Worm (Caenorhabditis elegans): ENCODE measurements around the gene clhm-1.
"Not testable (repeated sequence)": the region's sequence is repeated elsewhere in the genome, so short reads cannot be mapped to it uniquely, and the experiment has no call there.

Gene clhm-1

DNA sequence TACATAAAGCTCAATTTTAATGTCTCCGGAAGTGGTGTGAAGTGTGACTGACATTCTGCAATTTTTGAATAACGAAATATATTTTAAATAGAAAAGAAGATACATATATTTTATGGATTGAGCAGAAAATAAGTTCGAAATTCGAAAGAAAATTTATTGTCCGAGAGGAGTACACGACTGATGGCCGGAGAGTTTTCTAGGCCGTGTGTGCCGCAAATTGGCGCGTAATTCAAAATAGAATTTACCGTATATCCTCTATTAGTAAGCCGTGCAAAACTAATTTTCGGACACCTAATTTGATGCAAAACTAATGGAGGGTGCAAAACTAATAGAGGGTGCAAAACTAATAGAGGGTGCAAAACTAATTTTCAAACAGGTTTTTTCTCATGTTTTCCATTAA is 42.5 kb upstream of the clhm-1 start, which contains the start of gene cyn-10:
cyn-10 (minus strand) TSS at position 57 of the 400 bp plus-strand sequence.
- no peak for TF ChIP-seq peb-1 (tag; optimal IDR thresholded peaks at IDR 0.05)
- peak; percentile 56 for TF ChIP-seq nhr-21 (tag; optimal IDR thresholded peaks at IDR 0.05)
- no peak for TF ChIP-seq egl-27 (tag; optimal IDR thresholded peaks at IDR 0.05)
- no peak for TF ChIP-seq unc-62 (GFP tag; optimal IDR thresholded peaks at IDR 0.05)
- peak; percentile 70 to 81 for TF ChIP-seq lsy-2 (tag; optimal IDR thresholded peaks at IDR 0.05)
- TF ChIP-seq ztf-11 (tag; optimal IDR thresholded peaks at IDR 0.05), result no peak
- TF ChIP-seq elt-1 (tag; optimal IDR thresholded peaks at IDR 0.05), result no peak
- TF ChIP-seq mab-5 (tag; optimal IDR thresholded peaks at IDR 0.05), result no peak
- TF ChIP-seq nhr-129 (tag; optimal IDR thresholded peaks at IDR 0.05), result peak; percentile 27
- TF ChIP-seq crh-2 (tag; optimal IDR thresholded peaks at IDR 0.05), result peak; percentile 50
- TF ChIP-seq nhr-77 (tag; optimal IDR thresholded peaks at IDR 0.05), result no peak
- TF ChIP-seq blmp-1 (tag; optimal IDR thresholded peaks at IDR 0.05; ENCODE audit: insufficient read depth), result peak; percentile 7
- TF ChIP-seq snpc-4 (tag; optimal IDR thresholded peaks at IDR 0.05), result peak; percentile 49
- TF ChIP-seq skn-1 (tag; optimal IDR thresholded peaks at IDR 0.05), result no peak
- TF ChIP-seq ZK546.5 (tag; optimal IDR thresholded peaks at IDR 0.05), result no peak
- peak; percentile 65 for TF ChIP-seq lin-13 (GFP tag; optimal IDR thresholded peaks at IDR 0.05)
- peak; percentile 70 for TF ChIP-seq unc-55 (GFP tag; optimal IDR thresholded peaks at IDR 0.05)
- peak; percentile 59 for TF ChIP-seq C34F6.9 (tag; optimal IDR thresholded peaks at IDR 0.05)
- peak; percentile 96 for TF ChIP-seq sma-9 (GFP tag; optimal IDR thresholded peaks at IDR 0.05)
- no peak for TF ChIP-seq sma-9 (tag; optimal IDR thresholded peaks at IDR 0.05)
- TF ChIP-seq gmeb-1 (tag; optimal IDR thresholded peaks at IDR 0.05), result peak; percentile 94
- no peak for TF ChIP-seq nhr-11 (tag; optimal IDR thresholded peaks at IDR 0.05)
- peak; percentile 86 for TF ChIP-seq sma-3 (GFP tag; optimal IDR thresholded peaks at IDR 0.05)
- peak; percentile 77 for TF ChIP-seq F13H6.1 (tag; optimal IDR thresholded peaks at IDR 0.05)
- no peak for TF ChIP-seq dmd-4 (tag; optimal IDR thresholded peaks at IDR 0.05)
- peak; percentile 57 for TF ChIP-seq nhr-6 (tag; optimal IDR thresholded peaks at IDR 0.05)

DNA sequence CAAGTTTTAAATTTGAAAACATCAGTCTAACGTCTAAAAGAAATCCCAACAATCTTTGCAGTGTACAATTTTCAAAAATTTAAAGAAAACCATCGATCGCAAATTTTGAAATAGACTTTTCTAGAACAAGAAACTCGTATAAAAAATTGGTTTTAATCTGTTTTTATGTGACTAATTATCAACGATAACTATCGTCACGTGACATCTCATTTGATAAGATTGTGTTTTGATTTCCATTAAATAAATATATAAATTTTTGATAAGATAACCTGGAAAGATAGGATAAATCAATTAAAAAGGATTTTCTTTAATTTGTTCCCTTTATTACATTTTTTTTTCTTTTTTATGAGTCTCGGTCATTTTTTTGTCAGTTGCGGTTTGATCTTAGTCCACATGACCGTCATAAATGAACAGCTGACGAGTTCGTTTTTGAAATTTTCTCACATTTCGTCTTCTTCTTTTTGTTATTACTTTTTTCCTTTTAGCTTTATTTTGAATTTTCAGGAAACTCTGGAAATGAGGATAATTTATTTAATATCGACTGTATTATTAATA is 38.8 kb upstream of the clhm-1 start, which contains the start of gene asm-1:
asm-1 (plus strand) TSS at position 505 of the 555 bp plus-strand sequence.
- TF ChIP-seq mdl-1 (tag; optimal IDR thresholded peaks at IDR 0.05), result no peak
- peak; percentile 16 for TF ChIP-seq C34F6.9 (tag; optimal IDR thresholded peaks at IDR 0.05)

DNA sequence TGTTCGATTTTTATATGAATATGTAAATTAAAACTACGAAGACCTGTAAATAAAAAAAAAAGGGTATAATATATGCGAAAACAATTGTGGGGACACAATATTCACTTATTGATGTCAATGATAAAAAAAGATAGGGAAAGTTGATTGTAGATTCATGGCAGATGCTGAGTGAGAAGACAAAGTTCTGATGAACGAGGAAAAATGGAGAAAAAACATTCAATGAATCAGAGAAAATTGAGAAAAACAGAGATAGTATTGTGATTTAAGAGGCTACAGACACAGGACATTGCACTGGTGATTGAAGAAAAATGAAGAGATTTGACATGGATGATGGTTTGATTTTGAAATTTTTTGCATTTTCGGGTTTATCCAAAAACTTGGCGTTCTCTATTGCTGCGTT is 37.9 kb upstream of the clhm-1 start:
- TF ChIP-seq fos-1 (tag; optimal IDR thresholded peaks at IDR 0.05), result peak; percentile 37
- no peak for TF ChIP-seq nhr-77 (tag; optimal IDR thresholded peaks at IDR 0.05)
- TF ChIP-seq nhr-129 (tag; optimal IDR thresholded peaks at IDR 0.05), result peak; percentile 12
- peak; percentile 32 for TF ChIP-seq C34F6.9 (tag; optimal IDR thresholded peaks at IDR 0.05)
- peak; percentile 52 for TF ChIP-seq blmp-1 (tag; optimal IDR thresholded peaks at IDR 0.05; ENCODE audit: insufficient read depth)

DNA sequence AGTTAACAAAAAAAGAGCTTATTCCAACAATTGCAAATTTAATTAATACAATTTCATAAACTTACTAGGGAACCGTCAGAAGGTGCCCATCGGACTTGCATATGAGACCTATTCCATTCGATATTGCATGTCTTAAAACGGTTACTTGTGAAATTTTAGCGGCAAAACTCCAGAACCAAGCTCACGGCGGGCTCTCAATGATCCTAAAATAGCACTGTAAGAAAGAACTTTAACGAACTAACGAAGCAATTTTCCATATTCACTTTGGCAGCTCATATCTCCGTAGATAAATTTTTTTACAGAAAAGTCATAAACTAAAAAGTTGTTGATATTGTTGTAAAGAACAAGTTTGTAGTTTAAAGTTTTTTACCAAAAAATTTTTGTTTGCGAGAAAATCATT is 36.8 kb upstream of the clhm-1 start, which contains the start of gene B0252.3:
B0252.3 (minus strand) TSS at position 101 of the 400 bp plus-strand sequence.
- not testable (repeated sequence) for TF ChIP-seq lin-39 (tag; optimal IDR thresholded peaks at IDR 0.05); ama-1 (optimal IDR thresholded peaks at IDR 0.05); snpc-4 (tag; optimal IDR thresholded peaks at IDR 0.05)

DNA sequence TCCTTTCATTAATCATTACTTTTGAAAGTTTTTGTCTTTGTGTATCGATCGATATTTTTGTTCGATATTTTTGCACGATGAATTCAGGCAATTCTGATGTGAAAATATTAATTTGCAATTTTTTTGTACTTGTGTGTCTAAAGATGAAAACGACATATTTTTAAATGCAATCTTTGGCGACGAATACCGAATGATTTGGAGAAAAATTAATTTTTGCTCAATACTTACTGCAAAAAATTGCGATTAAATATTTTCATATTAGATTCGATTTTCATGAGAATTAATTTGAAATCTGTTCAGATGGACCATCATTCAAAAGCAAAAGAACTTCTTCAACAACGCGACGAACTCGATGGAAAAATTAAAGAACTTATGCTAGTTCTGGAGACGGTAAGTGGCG is 31.0 kb upstream of the clhm-1 start, which contains the start of gene psmd-9:
psmd-9 (plus strand) TSS at position 301 of the 400 bp plus-strand sequence.
- TF ChIP-seq elt-3 (tag; optimal IDR thresholded peaks at IDR 0.05) (no peak), R02D3.7 (tag; optimal IDR thresholded peaks at IDR 0.05) (no peak), skn-1 (tag; optimal IDR thresholded peaks at IDR 0.05) (no peak), ceh-82 (tag; optimal IDR thresholded peaks at IDR 0.05) (no peak), F13H6.1 (tag; optimal IDR thresholded peaks at IDR 0.05) (no peak), nhr-12 (tag; optimal IDR thresholded peaks at IDR 0.05) (no peak), nhr-11 (tag; optimal IDR thresholded peaks at IDR 0.05) (no peak), nhr-6 (tag; optimal IDR thresholded peaks at IDR 0.05) (no peak), ztf-4 (tag; optimal IDR thresholded peaks at IDR 0.05) (no peak), ZK546.5 (tag; optimal IDR thresholded peaks at IDR 0.05) (no peak), mbf-1 (tag; optimal IDR thresholded peaks at IDR 0.05) (no peak), nhr-23 (tag; optimal IDR thresholded peaks at IDR 0.05) (no peak), ztf-1 (GFP tag; conservative IDR thresholded peaks at IDR 0.05) (no peak), mdl-1 (tag; optimal IDR thresholded peaks at IDR 0.05) (no peak), lin-39 (tag; optimal IDR thresholded peaks at IDR 0.05) (no peak), egl-27 (tag; optimal IDR thresholded peaks at IDR 0.05) (no peak)

Data from whole organism, L2 larva.